Worm (Caenorhabditis elegans): ENCODE data around the gene nhr-35.

DNA sequence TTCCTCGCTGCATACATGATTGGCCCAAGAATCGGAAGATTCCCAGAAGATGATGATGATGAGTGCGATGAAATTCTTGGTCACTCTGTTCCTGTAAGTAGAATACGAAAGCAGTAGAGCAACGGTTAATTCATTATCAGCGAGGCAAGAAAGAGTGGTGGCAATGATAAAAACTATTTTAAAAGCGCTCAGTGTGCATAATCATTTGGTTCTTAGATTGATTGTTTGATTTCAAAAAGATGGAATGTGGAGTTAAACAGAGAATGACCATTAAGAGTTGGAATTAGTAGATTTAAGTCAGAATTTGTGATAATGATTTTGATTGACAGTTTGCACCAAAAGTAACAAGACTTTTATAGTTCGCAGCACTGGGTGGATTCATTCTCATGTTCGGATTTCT lies 34.6 kb downstream of the nhr-35 start:
- TF ChIP-seq pes-1 (GFP tag; IDR thresholded peaks at IDR 0.05) (no peak), scrt-1 (GFP tag; IDR thresholded peaks at IDR 0.05) (no peak), hmg-4 (GFP tag; optimal IDR thresholded peaks at IDR 0.05) (no peak), hnd-1 (tag; optimal IDR thresholded peaks at IDR 0.05) (no peak), F13C5.2 (tag; optimal IDR thresholded peaks at IDR 0.05) (no peak), ama-1 (optimal IDR thresholded peaks at IDR 0.05) (no peak), ceh-13 (GFP tag; optimal IDR thresholded peaks at IDR 0.05) (no peak), aly-1 (tag; optimal IDR thresholded peaks at IDR 0.05) (no peak), ceh-36 (tag; optimal IDR thresholded peaks at IDR 0.05) (no peak), flt-1 (GFP tag; IDR thresholded peaks at IDR 0.05) (no peak)

Measured in whole organism, early embryonic.